Fruit fly (Drosophila melanogaster): ENCODE results near the gene sn.
A peak's percentile ranks its signal among the peaks of the same experiment; 100 is the strongest.

Gene sn

DNA sequence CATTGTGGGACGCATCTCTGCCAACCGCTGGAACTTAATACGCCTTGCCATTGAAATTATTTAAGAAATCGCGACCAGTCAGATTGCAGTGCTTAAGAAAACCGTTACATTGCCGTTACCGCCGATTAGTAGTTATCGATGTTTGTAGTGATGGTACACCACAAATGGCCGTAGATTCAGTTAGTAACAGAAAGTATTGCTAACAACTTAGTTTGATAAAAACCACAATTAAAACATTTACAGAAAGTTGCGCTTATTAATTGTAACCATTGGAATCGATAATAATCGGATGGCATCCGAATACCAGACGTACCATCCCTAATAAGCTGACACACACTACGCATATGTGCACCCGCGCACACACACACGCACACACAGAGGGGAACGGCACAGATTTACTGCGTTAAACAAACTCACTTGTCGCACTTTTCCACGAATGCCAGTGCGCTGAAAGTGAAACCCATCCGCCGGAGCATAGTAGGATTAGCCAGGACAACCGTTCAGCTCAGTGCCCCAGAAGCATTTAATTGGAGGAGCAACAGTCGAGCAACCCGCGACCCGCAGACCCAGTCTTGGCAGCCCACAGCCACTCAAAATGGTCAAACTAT is 43.6 kb upstream of the sn start, which contains the start of the genes hdm and Ykt6 (continued):
- TF ChIP-seq CG6683 (GFP tag; optimal IDR thresholded peaks at IDR 0.05): peak; percentile 7
- TF ChIP-seq CG7357 (GFP tag; IDR thresholded peaks at IDR 0.05): peak; percentile 45; the same call in 1 of the 3 replicates
- TF ChIP-seq wor (GFP tag; IDR thresholded peaks at IDR 0.05): peak; percentile 62
- TF ChIP-seq H2.0 (GFP tag; IDR thresholded peaks at IDR 0.05): peak; percentile 83
- TF ChIP-seq CG6854 (GFP tag; optimal IDR thresholded peaks at IDR 0.05): no peak
- peak; percentile 86 for TF ChIP-seq CG12155 (GFP tag; optimal IDR thresholded peaks at IDR 0.05)
- TF ChIP-seq CG34224 (GFP tag; IDR thresholded peaks at IDR 0.05; ENCODE audit: partially characterized antibody): peak; percentile 99
- peak; percentile 78; the same call in 3 of the 4 replicates for TF ChIP-seq Gug (GFP tag; IDR thresholded peaks at IDR 0.05)
- peak; percentile 88 for TF ChIP-seq CG3995 (GFP tag; optimal IDR thresholded peaks at IDR 0.05)
- TF ChIP-seq seq (GFP tag; IDR thresholded peaks at IDR 0.05): peak; percentile 68
- TF ChIP-seq mam (GFP tag; optimal IDR thresholded peaks at IDR 0.05): peak; percentile 84
- TF ChIP-seq lov (optimal IDR thresholded peaks at IDR 0.05): no peak
- peak; percentile 69; the same call in 1 of the 3 replicates for TF ChIP-seq lov (GFP tag; IDR thresholded peaks at IDR 0.05)
- peak; percentile 37 for TF ChIP-seq CG9876 (GFP tag; optimal IDR thresholded peaks at IDR 0.05)
- peak; percentile 53 for TF ChIP-seq gt (GFP tag; IDR thresholded peaks at IDR 0.05)
- no peak for TF ChIP-seq CG10431 (GFP tag; optimal IDR thresholded peaks at IDR 0.05)
- peak; percentile 63 for TF ChIP-seq CG9727 (GFP tag; optimal IDR thresholded peaks at IDR 0.05)
- peak; percentile 72 for TF ChIP-seq Rx (GFP tag; IDR thresholded peaks at IDR 0.05)
- TF ChIP-seq grau (tag; optimal IDR thresholded peaks at IDR 0.05): no peak
- TF ChIP-seq ham (GFP tag; IDR thresholded peaks at IDR 0.05): no peak
- TF ChIP-seq eyg (GFP tag; optimal IDR thresholded peaks at IDR 0.05): peak; percentile 61
- peak; percentile 83 for TF ChIP-seq CG30403 (GFP tag; optimal IDR thresholded peaks at IDR 0.05)
- TF ChIP-seq gcm (GFP tag; optimal IDR thresholded peaks at IDR 0.05): peak; percentile 48
- TF ChIP-seq tup (GFP tag; optimal IDR thresholded peaks at IDR 0.05): peak; percentile 60
- TF ChIP-seq Chrac-16 (GFP tag; optimal IDR thresholded peaks at IDR 0.05): peak; percentile 74
- TF ChIP-seq CG11398 (GFP tag; optimal IDR thresholded peaks at IDR 0.05): peak; percentile 73
- TF ChIP-seq CG12769 (tag; optimal IDR thresholded peaks at IDR 0.05): no peak
- TF ChIP-seq pnt (GFP tag; optimal IDR thresholded peaks at IDR 0.05): peak; percentile 76
- 0 out of 2 replicates have a peak, but pooled peaks have one; percentile 40 for TF ChIP-seq Oaz (GFP tag; IDR thresholded peaks at IDR 0.05)
- no peak for TF ChIP-seq D (optimal IDR thresholded peaks at IDR 0.05)
- TF ChIP-seq D (GFP tag; optimal IDR thresholded peaks at IDR 0.05): peak; percentile 48
- TF ChIP-seq CrebB (tag; optimal IDR thresholded peaks at IDR 0.05): peak; percentile 59
- TF ChIP-seq CG31224 (GFP tag; IDR thresholded peaks at IDR 0.05): peak; percentile 66
- TF ChIP-seq zf30C (GFP tag; optimal IDR thresholded peaks at IDR 0.05): no peak
- TF ChIP-seq CG6791 (GFP tag; IDR thresholded peaks at IDR 0.05; ENCODE audit: partially characterized antibody): peak; percentile 91
- TF ChIP-seq gsb (GFP tag; IDR thresholded peaks at IDR 0.05): peak; percentile 64; the same call in 1 of the 2 replicates
- TF ChIP-seq abd-A (tag; optimal IDR thresholded peaks at IDR 0.05): no peak
- TF ChIP-seq row (GFP tag; IDR thresholded peaks at IDR 0.05): peak; percentile 85
- peak; percentile 98 for TF ChIP-seq Sry-δ (GFP tag; optimal IDR thresholded peaks at IDR 0.05)
- TF ChIP-seq Atf3 (GFP tag; optimal IDR thresholded peaks at IDR 0.05): peak; percentile 69
- TF ChIP-seq CG3726 (GFP tag; IDR thresholded peaks at IDR 0.05): 0 out of 3 replicates have a peak, but pooled peaks have one; percentile 63
- peak in 1 of 2 experiments; percentile 58 for TF ChIP-seq crp (GFP tag; optimal IDR thresholded peaks at IDR 0.05)
- no peak for TF ChIP-seq dmrt99B (tag; optimal IDR thresholded peaks at IDR 0.05)
- TF ChIP-seq corto (GFP tag; optimal IDR thresholded peaks at IDR 0.05): peak; percentile 3
- no peak; the same call in 1 of the 3 replicates for TF ChIP-seq CG11456 (GFP tag; IDR thresholded peaks at IDR 0.05)
- TF ChIP-seq Mes4 (GFP tag; optimal IDR thresholded peaks at IDR 0.05): peak; percentile 61
- no peak for TF ChIP-seq tll (GFP tag; optimal IDR thresholded peaks at IDR 0.05)
- TF ChIP-seq CG18619 (GFP tag; optimal IDR thresholded peaks at IDR 0.05): peak; percentile 51
- no peak for TF ChIP-seq nau (GFP tag; optimal IDR thresholded peaks at IDR 0.05)
- TF ChIP-seq PHDP (tag; optimal IDR thresholded peaks at IDR 0.05): peak; percentile 72

Data from whole organism, embryonic.